Worm (Caenorhabditis elegans): Measurements from ENCODE around the gene polq-1.

ce11 chrIII:5810012-5810411, 7.1 kb upstream of the polq-1 start:
- TF ChIP-seq T22C8.4 (GFP tag; IDR thresholded peaks at IDR 0.05) = no peak
- no peak for TF ChIP-seq med-1 (GFP tag; optimal IDR thresholded peaks at IDR 0.05; ENCODE audit: insufficient read depth)
- TF ChIP-seq cog-1 (tag; optimal IDR thresholded peaks at IDR 0.05) = no peak
- no peak for TF ChIP-seq ztf-29 (GFP tag; IDR thresholded peaks at IDR 0.05)
- TF ChIP-seq tab-1 (GFP tag; IDR thresholded peaks at IDR 0.05) = no peak
